Fruit fly (Drosophila melanogaster) whole organism, wandering third instar larva: ENCODE results near the gene Ndae1.

Experiments used
- Abd-B ChIP-seq: fragments of >200 bp; optimal IDR thresholded peaks from 2 replicates; lab custom pipeline; 2017; ENCODE audit warnings: missing biosample characterization, missing genetic modification characterization
- Dfd ChIP-seq: fragments of >200 bp; optimal IDR thresholded peaks from 2 replicates; lab custom pipeline; 2017; ENCODE audit warnings: missing biosample characterization, missing genetic modification characterization
- GATAd ChIP-seq: sonication (Bioruptor generic); optimal IDR thresholded peaks from 2 replicates; lab custom pipeline; 2016; ENCODE audit warnings: missing biosample characterization, missing genetic modification characterization
- Hr78 ChIP-seq: fragments of >200 bp; optimal IDR thresholded peaks from 2 replicates; lab custom pipeline; 2017; ENCODE audit warnings: missing biosample characterization, missing genetic modification characterization
- Myc ChIP-seq: fragments of >200 bp; optimal IDR thresholded peaks from 2 replicates; lab custom pipeline; 2017
- N ChIP-seq: fragments of >200 bp; optimal IDR thresholded peaks from 2 replicates; lab custom pipeline; 2018; ENCODE audit warnings: missing biosample characterization, missing external identifiers, missing genetic modification characterization
- br ChIP-seq: fragments of 200-800 bp; sonication (Bioruptor generic); optimal IDR thresholded peaks from 2 replicates; lab custom pipeline; 2016; ENCODE audit warnings: missing biosample characterization, missing genetic modification characterization
- dl ChIP-seq, 2 experiments: fragments of 175-275, 200-275 bp in 1 of 2; fragments of 200-275 bp in 1 of 2; sonication (Bioruptor generic); optimal IDR thresholded peaks; lab custom pipeline; 2018; ENCODE audit warnings: mild to moderate bottlenecking in 2 of 2, missing biosample characterization in 2 of 2, missing genetic modification characterization in 2 of 2, moderate library complexity in 2 of 2; ENCODE audit not compliant: partially characterized antibody in 2 of 2, insufficient read depth in 1 of 2
- psq ChIP-seq: fragments of 200-800 bp; sonication (Bioruptor generic); optimal IDR thresholded peaks from 3 replicates; lab custom pipeline; 2017; ENCODE audit warnings: missing biosample characterization, mild to moderate bottlenecking, missing genetic modification characterization, moderate library complexity
- sv ChIP-seq: fragments of 200-800 bp; sonication (Bioruptor generic); optimal IDR thresholded peaks from 3 replicates; lab custom pipeline; 2016; ENCODE audit warnings: missing biosample characterization, missing genetic modification characterization

DNA sequence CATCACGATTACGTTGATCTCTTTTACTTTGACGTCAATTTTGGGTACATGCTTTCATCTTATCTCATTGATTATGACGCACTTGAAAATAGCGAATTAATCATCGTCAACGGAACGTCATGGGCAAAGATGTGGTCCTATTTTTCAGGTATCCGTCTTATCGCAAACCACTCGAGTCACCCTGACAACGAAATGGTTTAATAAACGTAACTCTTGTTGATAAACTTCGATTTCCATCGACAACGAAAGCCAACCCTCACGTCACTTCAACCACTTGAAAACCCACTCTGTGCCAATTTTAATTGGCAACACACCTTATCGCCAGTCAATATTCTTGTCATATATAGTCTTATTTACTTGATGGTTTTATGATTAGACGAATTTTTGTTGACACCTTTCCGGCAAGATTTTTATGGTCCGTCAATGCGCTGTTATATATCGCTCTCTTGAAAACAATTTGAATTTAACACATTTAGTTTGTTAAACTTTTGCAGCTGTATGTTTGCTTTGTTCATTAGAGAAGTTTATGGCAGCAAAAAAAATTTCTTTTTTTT, 6.8 kb downstream of the Ndae1 start:
- no peak for TF ChIP-seq Abd-B (GFP tag; lab: Kevin White, UChicago)
- TF ChIP-seq Myc (lab: Kevin White, UChicago) = no peak
- no peak for TF ChIP-seq N (GFP tag; lab: Kevin White, UChicago)
- no peak for TF ChIP-seq psq
- TF ChIP-seq Hr78 (GFP tag; lab: Kevin White, UChicago) = no peak
- no peak for TF ChIP-seq Dfd
- no peak for TF ChIP-seq sv (GFP tag; lab: Kevin White, UChicago)
- TF ChIP-seq br (GFP tag; lab: Kevin White, UChicago) = no peak
- TF ChIP-seq dl (GFP tag; optimal IDR thresholded peaks at IDR 0.05; lab: Kevin White, UChicago; ENCODE audit: insufficient read depth in 1 of 2, partially characterized antibody in 2 of 2) = no peak
- TF ChIP-seq GATAd (GFP tag; lab: Kevin White, UChicago) = no peak
